Fruit fly (Drosophila melanogaster): ENCODE measurements around the gene Cox17.

Gene Cox17

DNA sequence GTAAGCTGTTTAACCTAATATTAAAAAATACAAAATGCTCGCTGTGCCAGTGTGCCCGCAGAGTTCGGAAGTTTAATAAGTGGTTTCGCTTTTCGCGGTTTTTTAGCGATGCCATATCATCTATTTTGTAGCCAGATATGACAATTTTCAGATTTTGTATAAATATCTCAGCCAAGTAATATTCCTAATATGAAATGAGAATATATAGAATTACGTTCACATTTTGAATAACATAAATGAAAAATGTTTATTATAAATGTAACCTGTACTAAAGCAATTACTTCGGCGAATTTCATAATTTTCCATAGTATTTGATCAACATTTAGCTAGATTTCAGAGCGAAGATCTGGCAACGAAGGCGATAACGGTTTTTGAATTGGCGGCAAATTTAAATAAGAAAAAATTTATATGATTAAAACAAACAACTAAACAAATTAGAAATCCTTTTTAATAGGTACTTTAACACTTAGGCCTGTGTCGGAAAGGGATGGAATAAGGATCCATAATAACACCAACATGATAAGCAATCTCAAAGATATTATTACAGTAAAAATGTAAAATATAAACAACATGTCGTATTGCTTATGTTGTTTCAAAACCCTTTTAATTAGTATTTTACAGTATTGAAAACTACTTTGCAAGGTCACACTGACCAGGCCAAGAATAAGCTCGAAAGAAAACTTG lies 18.0 kb downstream of the Cox17 start, which contains the start of the genes opm and dob (continued):
- TF ChIP-seq CG7372 (GFP tag; IDR thresholded peaks at IDR 0.05) (no peak), al (GFP tag; IDR thresholded peaks at IDR 0.05) (no peak), CG17802 (tag; optimal IDR thresholded peaks at IDR 0.05) (no peak), psq (GFP tag; optimal IDR thresholded peaks at IDR 0.05) (no peak), chif (GFP tag; optimal IDR thresholded peaks at IDR 0.05) (no peak), lmd (GFP tag; IDR thresholded peaks at IDR 0.05) (no peak), danr (GFP tag; IDR thresholded peaks at IDR 0.05) (no peak), CG31388 (GFP tag; optimal IDR thresholded peaks at IDR 0.05) (no peak), gsb-n (tag; optimal IDR thresholded peaks at IDR 0.05) (no peak), Bgb (GFP tag; IDR thresholded peaks at IDR 0.05; ENCODE audit: partially characterized antibody) (no peak), sr (GFP tag; IDR thresholded peaks at IDR 0.05) (no peak), CG12659 (GFP tag; optimal IDR thresholded peaks at IDR 0.05) (peak; percentile 59), CG10321 (GFP tag; IDR thresholded peaks at IDR 0.05) (no peak), stwl (tag; optimal IDR thresholded peaks at IDR 0.05) (peak; percentile 22), Abd-B (GFP tag; optimal IDR thresholded peaks at IDR 0.05) (peak; percentile 50), kni (GFP tag; optimal IDR thresholded peaks at IDR 0.05) (no peak), Sin3A (optimal IDR thresholded peaks at IDR 0.05) (peak; percentile 69), CoRest (tag; optimal IDR thresholded peaks at IDR 0.05) (peak; percentile 67), Six4 (GFP tag; optimal IDR thresholded peaks at IDR 0.05) (no peak), Hmx (GFP tag; optimal IDR thresholded peaks at IDR 0.05) (no peak), Nf-YA (GFP tag; IDR thresholded peaks at IDR 0.05) (no peak), bab2 (GFP tag; optimal IDR thresholded peaks at IDR 0.05) (peak; percentile 15), CG12299 (tag; optimal IDR thresholded peaks at IDR 0.05) (no peak), CG1602 (GFP tag; optimal IDR thresholded peaks at IDR 0.05) (peak; percentile 29), fd3F (GFP tag; optimal IDR thresholded peaks at IDR 0.05) (no peak), Tbp (GFP tag; optimal IDR thresholded peaks at IDR 0.05) (no peak), wdn (GFP tag; IDR thresholded peaks at IDR 0.05) (no peak), eve (GFP tag; optimal IDR thresholded peaks at IDR 0.05) (no peak), zfh2 (GFP tag; optimal IDR thresholded peaks at IDR 0.05) (no peak), CG17568 (GFP tag; optimal IDR thresholded peaks at IDR 0.05) (no peak), Atf-2 (GFP tag; optimal IDR thresholded peaks at IDR 0.05) (no peak), CG3847 (GFP tag; IDR thresholded peaks at IDR 0.05) (0 out of 2 replicates have a peak, but pooled peaks have one; percentile 23), Spps (tag; optimal IDR thresholded peaks at IDR 0.05) (no peak), CG9609 (GFP tag; optimal IDR thresholded peaks at IDR 0.05) (no peak), Hr51 (GFP tag; optimal IDR thresholded peaks at IDR 0.05) (no peak), CG3726 (GFP tag; IDR thresholded peaks at IDR 0.05) (no peak), tna (GFP tag; IDR thresholded peaks at IDR 0.05; ENCODE audit: partially characterized antibody) (no peak), B-H1 (GFP tag; IDR thresholded peaks at IDR 0.05) (no peak), Atf3 (GFP tag; optimal IDR thresholded peaks at IDR 0.05) (no peak), Ets65A (GFP tag) (no peak), slbo (GFP tag; IDR thresholded peaks at IDR 0.05) (no peak; the same call in 1 of the 2 replicates), Dref (GFP tag; IDR thresholded peaks at IDR 0.05) (no peak), trem (tag; optimal IDR thresholded peaks at IDR 0.05) (peak; percentile 60), pzg (GFP tag; optimal IDR thresholded peaks at IDR 0.05) (peak; percentile 63), CG14710 (tag; optimal IDR thresholded peaks at IDR 0.05) (peak; percentile 80), ttk (GFP tag; IDR thresholded peaks at IDR 0.05) (no peak), CG4424 (GFP tag; optimal IDR thresholded peaks at IDR 0.05) (peak; percentile 9), Meics (GFP tag; optimal IDR thresholded peaks at IDR 0.05) (peak; percentile 37), Mrtf (GFP tag; IDR thresholded peaks at IDR 0.05) (no peak), kah (GFP tag; optimal IDR thresholded peaks at IDR 0.05) (no peak), CG11723 (GFP tag; optimal IDR thresholded peaks at IDR 0.05) (no peak)

Measured in whole organism, embryonic.